Worm (Caenorhabditis elegans): Measurements from ENCODE around the gene abts-4.

Gene abts-4

DNA sequence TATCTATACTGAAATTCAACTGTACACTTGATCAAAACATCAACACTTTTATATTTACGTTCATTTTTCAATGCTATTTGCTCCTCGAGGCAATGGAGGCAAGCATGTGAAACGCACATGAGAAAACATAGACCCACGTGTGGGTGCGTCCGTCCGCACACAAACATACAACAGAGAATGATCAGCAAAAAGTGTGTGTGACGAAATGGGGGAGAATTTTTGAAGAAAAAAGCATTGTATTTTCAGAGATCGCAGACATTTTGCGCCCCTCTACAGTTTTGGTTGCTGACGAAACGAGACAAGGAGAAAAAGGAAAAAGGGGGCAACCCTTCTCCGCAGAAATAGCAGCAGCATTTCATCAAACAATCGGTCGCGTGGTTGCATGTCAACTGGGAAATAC, 11.4 kb downstream of the abts-4 start (continued):
- TF ChIP-seq daf-16 (GFP tag; optimal IDR thresholded peaks at IDR 0.05) (peak; percentile 53 to 95), daf-16 (tag; optimal IDR thresholded peaks at IDR 0.05) (peak; percentile 98), zip-11 (GFP tag; IDR thresholded peaks at IDR 0.05) (no peak), zfp-2 (tag; optimal IDR thresholded peaks at IDR 0.05) (no peak), lir-3 (tag; optimal IDR thresholded peaks at IDR 0.05) (no peak), ceh-44 (GFP tag; IDR thresholded peaks at IDR 0.05) (no peak), lsy-2 (tag; optimal IDR thresholded peaks at IDR 0.05) (peak in 1 of 2 experiments; percentile 78), mxl-3 (GFP tag; optimal IDR thresholded peaks at IDR 0.05) (peak; percentile 89), php-3 (GFP tag; IDR thresholded peaks at IDR 0.05) (peak; percentile 67; the same call in 1 of the 2 replicates), nhr-41 (GFP tag; IDR thresholded peaks at IDR 0.05) (0 out of 2 replicates have a peak, but pooled peaks have one; percentile 21), unc-39 (tag; optimal IDR thresholded peaks at IDR 0.05) (no peak), jun-1 (tag; optimal IDR thresholded peaks at IDR 0.05) (peak; percentile 75), nhr-28 (tag; optimal IDR thresholded peaks at IDR 0.05) (peak; percentile 97), lin-38 (GFP tag; IDR thresholded peaks at IDR 0.05) (peak; percentile 52), tag-97 (GFP tag; IDR thresholded peaks at IDR 0.05) (no peak), attf-4 (tag; optimal IDR thresholded peaks at IDR 0.05) (no peak), ceh-20 (GFP tag; IDR thresholded peaks at IDR 0.05) (0 out of 2 replicates have a peak, but pooled peaks have one; percentile 47)

DNA sequence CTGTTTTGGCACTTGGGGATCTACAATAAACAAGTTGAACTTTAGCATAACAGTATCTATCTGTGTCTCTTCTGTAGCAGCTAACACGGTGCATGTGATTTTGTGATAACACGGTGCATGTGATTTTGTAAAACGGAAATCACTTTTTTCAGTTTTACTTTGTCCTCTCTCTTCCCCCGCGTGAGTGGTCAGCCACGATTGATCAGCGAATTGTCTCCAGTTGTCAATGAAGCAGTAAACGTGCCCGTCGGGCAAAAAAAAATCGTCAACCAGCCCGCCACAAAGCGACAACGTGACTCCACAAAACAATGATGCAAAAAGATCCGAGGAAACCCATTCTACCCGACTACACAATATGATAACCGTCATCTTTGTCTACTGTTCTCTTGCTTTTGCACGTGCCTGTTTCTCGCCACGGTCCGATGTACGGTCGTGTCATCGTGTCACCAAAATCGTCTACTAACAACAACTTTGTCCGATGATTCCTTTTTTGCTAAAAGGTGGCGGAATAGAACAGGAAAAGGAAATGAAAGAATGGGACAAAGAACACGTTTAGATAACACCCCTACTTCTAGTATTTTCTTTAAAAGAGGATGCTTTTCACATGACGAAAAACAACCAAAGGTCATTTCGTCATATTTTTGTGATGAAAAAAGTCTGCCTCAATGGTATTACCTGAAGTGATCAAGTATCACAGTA, 12.3 kb downstream of the abts-4 start:
- TF ChIP-seq pha-4 (GFP tag; IDR thresholded peaks at IDR 0.05) (peak; percentile 70), pha-4 (tag; optimal IDR thresholded peaks at IDR 0.05) (peak; percentile 37), madf-5 (GFP tag; IDR thresholded peaks at IDR 0.05) (no peak), daf-19 (GFP tag; conservative IDR thresholded peaks at IDR 0.05) (peak; percentile 49; the same call in 1 of the 2 replicates), vab-7 (GFP tag; IDR thresholded peaks at IDR 0.05) (no peak), lin-39 (tag; optimal IDR thresholded peaks at IDR 0.05) (no peak), daf-8 (GFP tag; IDR thresholded peaks at IDR 0.05) (no peak), ceh-82 (tag; optimal IDR thresholded peaks at IDR 0.05) (no peak), mxl-3 (GFP tag; optimal IDR thresholded peaks at IDR 0.05) (peak; percentile 94), dmd-6 (GFP tag; IDR thresholded peaks at IDR 0.05) (peak; percentile 96), set-16 (GFP tag; IDR thresholded peaks at IDR 0.05) (peak; percentile 64), gei-8 (GFP tag; optimal IDR thresholded peaks at IDR 0.05) (peak; percentile 85), dmd-8 (GFP tag; IDR thresholded peaks at IDR 0.05) (no peak), zip-2 (tag; optimal IDR thresholded peaks at IDR 0.05) (peak; percentile 41), lin-1 (GFP tag; IDR thresholded peaks at IDR 0.05) (peak; percentile 80), zip-11 (GFP tag; IDR thresholded peaks at IDR 0.05) (no peak), nhr-25 (tag; optimal IDR thresholded peaks at IDR 0.05; ENCODE audit: borderline replicate concordance, insufficient read depth) (peak; percentile 72), lin-38 (GFP tag; IDR thresholded peaks at IDR 0.05) (no peak), nhr-111 (GFP tag; optimal IDR thresholded peaks at IDR 0.05) (no peak), F26F4.8 (GFP tag; conservative IDR thresholded peaks at IDR 0.05) (no peak), Y75B8A.6 (GFP tag; IDR thresholded peaks at IDR 0.05) (no peak), lin-13 (GFP tag; optimal IDR thresholded peaks at IDR 0.05) (no peak), nhr-102 (tag; optimal IDR thresholded peaks at IDR 0.05) (peak; percentile 93), hif-1 (tag; optimal IDR thresholded peaks at IDR 0.05) (peak; percentile 79 to 95), arid-1 (GFP tag; conservative IDR thresholded peaks at IDR 0.05) (no peak), spr-1 (tag; optimal IDR thresholded peaks at IDR 0.05) (peak; percentile 65), rbr-2 (tag; optimal IDR thresholded peaks at IDR 0.05) (peak; percentile 43), pqm-1 (tag; optimal IDR thresholded peaks at IDR 0.05) (no peak), lin-29 (GFP tag; IDR thresholded peaks at IDR 0.05) (peak; percentile 63), hlh-30 (tag; optimal IDR thresholded peaks at IDR 0.05; ENCODE audit: insufficient read depth) (peak; percentile 88), ctbp-1 (GFP tag; IDR thresholded peaks at IDR 0.05) (no peak), unc-130 (GFP tag; optimal IDR thresholded peaks at IDR 0.05) (no peak), aha-1 (tag) (peak; percentile 99), tag-97 (GFP tag; IDR thresholded peaks at IDR 0.05) (no peak), lir-3 (tag; optimal IDR thresholded peaks at IDR 0.05) (no peak), spr-3 (GFP tag; optimal IDR thresholded peaks at IDR 0.05) (no peak)
